Fruit fly (Drosophila melanogaster) whole organism, embryonic: ENCODE results near the gene CG11892.

Experiments
- Atf3 ChIP-seq: fragments of 200-800 bp; sonication (Bioruptor generic); optimal IDR thresholded peaks from 3 replicates; lab custom pipeline; 2016; ENCODE audit warnings: missing biosample characterization, missing genetic modification characterization
- Bteb2 ChIP-seq: fragments of 200-800 bp; sonication (Bioruptor generic); optimal IDR thresholded peaks from 2 replicates; lab custom pipeline; 2016; ENCODE audit warnings: missing biosample characterization, missing genetic modification characterization
- CG10267 ChIP-seq: fragments of 200-800 bp; sonication (Bioruptor generic); optimal IDR thresholded peaks from 2 replicates; lab custom pipeline; 2018; ENCODE audit warnings: missing biosample characterization, mild to moderate bottlenecking, missing genetic modification characterization, moderate library complexity
- CG11504 ChIP-seq: fragments of 200-800 bp; sonication (Bioruptor generic); optimal IDR thresholded peaks from 3 replicates; lab custom pipeline; 2019; ENCODE audit warnings: missing biosample characterization, mild to moderate bottlenecking, missing genetic modification characterization, moderate library complexity
- CG11696 ChIP-seq: fragments of 200-800 bp; sonication (Bioruptor generic); IDR thresholded peaks from 2 replicates; pipeline ENCODE4 v1.3.6; 2022; ENCODE audit warnings: missing biosample characterization, missing genetic modification characterization
- CG12236 ChIP-seq: fragments of 200-800 bp; sonication (Bioruptor generic); optimal IDR thresholded peaks from 2 replicates; lab custom pipeline; 2016; ENCODE audit warnings: missing biosample characterization, missing genetic modification characterization
- CG14667 ChIP-seq: fragments of 200-800 bp; sonication (Bioruptor generic); IDR thresholded peaks from 2 replicates; pipeline ENCODE4 v1.3.6; 2022; ENCODE audit warnings: missing biosample characterization, missing genetic modification characterization
- CG1529 ChIP-seq: fragments of 200-800 bp; sonication (Bioruptor generic); optimal IDR thresholded peaks from 3 replicates; lab custom pipeline; 2018; ENCODE audit warnings: missing biosample characterization, missing genetic modification characterization
- CG17385 ChIP-seq: fragments of 200-800 bp; sonication (Bioruptor generic); optimal IDR thresholded peaks from 3 replicates; lab custom pipeline; 2018; ENCODE audit warnings: missing biosample characterization, mild to moderate bottlenecking, missing genetic modification characterization
- CG6254 ChIP-seq: fragments of 200-800 bp; sonication (Bioruptor generic); optimal IDR thresholded peaks from 3 replicates; lab custom pipeline; 2017; ENCODE audit warnings: mild to moderate bottlenecking, missing biosample characterization, missing genetic modification reagents, missing genetic modification characterization
- CG6654 ChIP-seq: fragments of 200-800 bp; sonication (Bioruptor generic); optimal IDR thresholded peaks from 2 replicates; lab custom pipeline; 2017; ENCODE audit warnings: missing biosample characterization, mild to moderate bottlenecking, missing genetic modification characterization
- CG6854 ChIP-seq: fragments of 200-800 bp; sonication (Bioruptor generic); optimal IDR thresholded peaks from 3 replicates; lab custom pipeline; 2017; ENCODE audit warnings: missing biosample characterization, mild to moderate bottlenecking, missing genetic modification characterization
- CG7786 ChIP-seq: fragments of 200-800 bp; sonication (Bioruptor generic); optimal IDR thresholded peaks from 2 replicates; lab custom pipeline; 2016; ENCODE audit warnings: missing biosample characterization, missing genetic modification characterization
- CG7987 ChIP-seq: fragments of 200-800 bp; sonication (Bioruptor generic); optimal IDR thresholded peaks from 2 replicates; lab custom pipeline; 2018; ENCODE audit warnings: missing biosample characterization, mild to moderate bottlenecking, missing genetic modification characterization, moderate library complexity
- CG8089 ChIP-seq: fragments of 200-800 bp; sonication (Bioruptor generic); optimal IDR thresholded peaks from 3 replicates; lab custom pipeline; 2016; ENCODE audit warnings: missing biosample characterization, missing genetic modification characterization
- CG9437 ChIP-seq: fragments of 200-800 bp; sonication (Bioruptor generic); optimal IDR thresholded peaks from 2 replicates; lab custom pipeline; 2018; ENCODE audit warnings: missing biosample characterization, mild to moderate bottlenecking, missing genetic modification characterization
- CG9609 ChIP-seq: fragments of 200-800 bp; sonication (Bioruptor generic); optimal IDR thresholded peaks from 3 replicates; lab custom pipeline; 2016; ENCODE audit warnings: missing biosample characterization, missing genetic modification characterization
- D19B ChIP-seq: fragments of 200-800 bp; sonication (Bioruptor generic); optimal IDR thresholded peaks from 2 replicates; lab custom pipeline; 2017; ENCODE audit warnings: missing biosample characterization, mild to moderate bottlenecking, missing genetic modification characterization
- ERR ChIP-seq: fragments of 200-800 bp; sonication (Bioruptor generic); optimal IDR thresholded peaks from 2 replicates; lab custom pipeline; 2016; ENCODE audit warnings: missing biosample characterization, missing genetic modification characterization
- Fer3 ChIP-seq: fragments of 200-800 bp; sonication (Bioruptor generic); optimal IDR thresholded peaks from 2 replicates; lab custom pipeline; 2018; ENCODE audit warnings: missing biosample characterization, mild to moderate bottlenecking, missing genetic modification characterization, moderate library complexity
- HmgD ChIP-seq: fragments of 200-800 bp; sonication (Bioruptor generic); optimal IDR thresholded peaks from 3 replicates; lab custom pipeline; 2016; ENCODE audit warnings: missing biosample characterization, missing genetic modification characterization
- Hmr ChIP-seq: fragments of 200-800 bp; sonication (Bioruptor generic); optimal IDR thresholded peaks from 3 replicates; lab custom pipeline; 2017; ENCODE audit warnings: mild to moderate bottlenecking, missing biosample characterization, missing genetic modification reagents, missing genetic modification characterization
- Hmx ChIP-seq: fragments of 200-800 bp; sonication (Bioruptor generic); optimal IDR thresholded peaks from 2 replicates; lab custom pipeline; 2016; ENCODE audit warnings: missing biosample characterization, missing genetic modification characterization
- Meics ChIP-seq: fragments of 200-800 bp; sonication (Bioruptor generic); optimal IDR thresholded peaks from 2 replicates; lab custom pipeline; 2017; ENCODE audit warnings: missing biosample characterization, mild to moderate bottlenecking, missing genetic modification characterization
- NC2β ChIP-seq: fragments of 200-800 bp; sonication (Bioruptor generic); optimal IDR thresholded peaks from 2 replicates; lab custom pipeline; 2016; ENCODE audit warnings: missing biosample characterization, missing genetic modification characterization
- NFAT ChIP-seq: fragments of 200-800 bp; sonication (Bioruptor generic); IDR thresholded peaks from 2 replicates; pipeline ENCODE4 v1.3.6; 2022; ENCODE audit warnings: missing biosample characterization, missing genetic modification characterization
- Neu2 ChIP-seq: fragments of 200-800 bp; sonication (Bioruptor generic); optimal IDR thresholded peaks from 3 replicates; lab custom pipeline; 2016; ENCODE audit warnings: missing biosample characterization, missing genetic modification characterization, borderline replicate concordance
- Nf-YA ChIP-seq: fragments of 200-800 bp; sonication (Bioruptor generic); IDR thresholded peaks from 2 replicates; pipeline ENCODE4 v1.3.6; 2022; ENCODE audit warnings: missing biosample characterization, missing genetic modification characterization
- Rfx ChIP-seq: fragments of 200-800 bp; sonication (Bioruptor generic); IDR thresholded peaks from 2 replicates; pipeline ENCODE4 v1.3.6; 2022; ENCODE audit warnings: missing biosample characterization, missing genetic modification characterization
- Side ChIP-seq: fragments of 200-800 bp; sonication (Bioruptor generic); optimal IDR thresholded peaks from 2 replicates; lab custom pipeline; 2016; ENCODE audit warnings: missing biosample characterization, missing genetic modification characterization
- Sry-β ChIP-seq: fragments of 200-800 bp; sonication (Bioruptor generic); optimal IDR thresholded peaks from 2 replicates; lab custom pipeline; 2018; ENCODE audit warnings: missing biosample characterization, mild to moderate bottlenecking, missing genetic modification characterization, moderate library complexity
- ara ChIP-seq: fragments of 200-800 bp; sonication (Bioruptor generic); IDR thresholded peaks from 2 replicates; pipeline ENCODE4 v1.3.6; 2022; ENCODE audit warnings: missing biosample characterization, missing genetic modification characterization
- cato ChIP-seq: fragments of 200-800 bp; sonication (Bioruptor generic); optimal IDR thresholded peaks from 2 replicates; lab custom pipeline; 2016; ENCODE audit warnings: missing biosample characterization, missing genetic modification characterization, borderline replicate concordance
- chinmo ChIP-seq: fragments of 200-800 bp; sonication (Bioruptor generic); IDR thresholded peaks from 4 replicates; pipeline ENCODE4 v1.3.6; 2022; ENCODE audit warnings: missing biosample characterization, missing genetic modification characterization; ENCODE audit not compliant: partially characterized antibody
- chm ChIP-seq: fragments of 200-800 bp; sonication (Bioruptor generic); IDR thresholded peaks from 2 replicates; pipeline ENCODE4 v1.3.6; 2022; ENCODE audit warnings: missing biosample characterization, missing genetic modification characterization
- eyg ChIP-seq: fragments of 200-800 bp; sonication (Bioruptor generic); optimal IDR thresholded peaks from 3 replicates; lab custom pipeline; 2016; ENCODE audit warnings: missing biosample characterization, missing genetic modification characterization
- fd64A ChIP-seq: fragments of 200-800 bp; sonication (Bioruptor generic); optimal IDR thresholded peaks from 3 replicates; lab custom pipeline; 2018; ENCODE audit warnings: missing biosample characterization, mild to moderate bottlenecking, missing genetic modification characterization
- grau ChIP-seq: fragments of 200-800 bp; optimal IDR thresholded peaks from 3 replicates; lab custom pipeline; 2019; ENCODE audit warnings: missing biosample characterization, mild to moderate bottlenecking, missing genetic modification characterization, moderate library complexity
- kah ChIP-seq: fragments of 200-800 bp; sonication (Bioruptor generic); optimal IDR thresholded peaks from 2 replicates; lab custom pipeline; 2018; ENCODE audit warnings: missing biosample characterization, mild to moderate bottlenecking, missing genetic modification characterization
- kay ChIP-seq: fragments of 200-800 bp; sonication (Bioruptor generic); optimal IDR thresholded peaks from 2 replicates; lab custom pipeline; 2016; ENCODE audit warnings: missing biosample characterization, missing genetic modification characterization
- ken ChIP-seq: fragments of 200-800 bp; sonication (Bioruptor generic); IDR thresholded peaks from 3 replicates; pipeline ENCODE4 v1.3.6; 2022; ENCODE audit warnings: missing biosample characterization, missing genetic modification characterization
- kni ChIP-seq: fragments of 200-800 bp; sonication (Bioruptor generic); optimal IDR thresholded peaks from 3 replicates; lab custom pipeline; 2017; ENCODE audit warnings: mild to moderate bottlenecking, missing biosample characterization, missing genetic modification reagents, missing genetic modification characterization
- lmd ChIP-seq: fragments of 200-800 bp; sonication (Bioruptor generic); IDR thresholded peaks from 2 replicates; pipeline ENCODE4 v1.3.6; 2022; ENCODE audit warnings: missing biosample characterization, missing genetic modification characterization
- luna ChIP-seq: fragments of 200-800 bp; sonication (Bioruptor generic); optimal IDR thresholded peaks from 2 replicates; lab custom pipeline; 2016; ENCODE audit warnings: missing biosample characterization, missing genetic modification characterization
- mam ChIP-seq: fragments of 200-800 bp; sonication (Bioruptor generic); optimal IDR thresholded peaks from 3 replicates; lab custom pipeline; 2016; ENCODE audit warnings: missing biosample characterization, missing genetic modification characterization
- pfk ChIP-seq: fragments of 200-800 bp; sonication (Bioruptor generic); optimal IDR thresholded peaks from 2 replicates; lab custom pipeline; 2018; ENCODE audit warnings: missing biosample characterization, mild to moderate bottlenecking, missing genetic modification characterization, moderate library complexity
- ranshi ChIP-seq: fragments of 200-800 bp; sonication (Bioruptor generic); IDR thresholded peaks from 2 replicates; pipeline ENCODE4 v1.3.6; 2022; ENCODE audit warnings: missing biosample characterization, missing genetic modification characterization
- salm ChIP-seq: fragments of 200-800 bp; sonication (Bioruptor generic); optimal IDR thresholded peaks from 2 replicates; lab custom pipeline; 2018; ENCODE audit warnings: missing biosample characterization, mild to moderate bottlenecking, missing genetic modification characterization
- sim ChIP-seq: fragments of 200-800 bp; sonication (Bioruptor generic); IDR thresholded peaks from 2 replicates; pipeline ENCODE4 v1.3.6; 2022; ENCODE audit warnings: missing biosample characterization, missing genetic modification characterization
- slou ChIP-seq: fragments of 200-800 bp; sonication (Bioruptor generic); optimal IDR thresholded peaks from 3 replicates; lab custom pipeline; 2016; ENCODE audit warnings: missing biosample characterization, missing genetic modification characterization
- zf30C ChIP-seq: fragments of 200-800 bp; sonication (Bioruptor generic); optimal IDR thresholded peaks from 3 replicates; lab custom pipeline; 2018; ENCODE audit warnings: missing biosample characterization, mild to moderate bottlenecking, missing genetic modification characterization

CG11892 gene

dm6 chr3R:25262322-25262761, 19.0 kb upstream of the CG11892 start, which contains the start of the genes Kdsr and CG11858 (continued):
- peak; percentile 50; the same call in 1 of the 2 replicates for TF ChIP-seq CG14667 (GFP tag; lab: Robert Waterston, UW)
- peak; percentile 48 for TF ChIP-seq CG7987 (GFP tag; lab: Kevin White, UChicago)
- TF ChIP-seq Sry-β, result peak; percentile 99
- no peak for TF ChIP-seq CG11504 (tag; lab: Kevin White, UChicago)
- TF ChIP-seq CG1529 (GFP tag; lab: Kevin White, UChicago), result no peak
- TF ChIP-seq fd64A, result no peak
- peak; percentile 39; the same call in 1 of the 2 replicates for TF ChIP-seq NFAT (GFP tag; lab: Robert Waterston, UW)
- TF ChIP-seq lmd (GFP tag; lab: Robert Waterston, UW), result peak; percentile 64
- TF ChIP-seq CG8089 (GFP tag; lab: Kevin White, UChicago), result no peak
- peak; percentile 61 for TF ChIP-seq Meics (GFP tag; lab: Kevin White, UChicago)
- TF ChIP-seq cato (GFP tag; lab: Kevin White, UChicago), result no peak
- TF ChIP-seq CG6854 (GFP tag; lab: Kevin White, UChicago), result no peak
- peak; percentile 46 for TF ChIP-seq NC2β (GFP tag; lab: Kevin White, UChicago)
- TF ChIP-seq Bteb2 (GFP tag; lab: Kevin White, UChicago), result peak; percentile 68
- TF ChIP-seq ranshi (GFP tag; lab: Robert Waterston, UW), result peak; percentile 54; the same call in 1 of the 2 replicates
- no peak for TF ChIP-seq Nf-YA (GFP tag; lab: Robert Waterston, UW)
- peak; percentile 67 for TF ChIP-seq Hmr (GFP tag; lab: Kevin White, UChicago)
- peak; percentile 48 for TF ChIP-seq mam (GFP tag; lab: Kevin White, UChicago)
- no peak for TF ChIP-seq pfk (GFP tag; lab: Kevin White, UChicago)
- TF ChIP-seq CG6254 (GFP tag; lab: Kevin White, UChicago), result no peak
- TF ChIP-seq Atf3 (GFP tag; lab: Kevin White, UChicago), result peak; percentile 53
- TF ChIP-seq Fer3 (tag; lab: Kevin White, UChicago), result peak; percentile 61
- TF ChIP-seq ERR, result no peak
- TF ChIP-seq Rfx (GFP tag; lab: Robert Waterston, UW), result peak; percentile 85
- TF ChIP-seq CG17385, result peak; percentile 29
- TF ChIP-seq CG11696 (GFP tag; lab: Robert Waterston, UW), result no peak
- no peak for TF ChIP-seq CG6654 (GFP tag; lab: Kevin White, UChicago)
- no peak for TF ChIP-seq zf30C (GFP tag; lab: Kevin White, UChicago)
- TF ChIP-seq ara (GFP tag; lab: Robert Waterston, UW), result peak; percentile 57; the same call in 1 of the 2 replicates
- TF ChIP-seq sim, result 0 out of 2 replicates have a peak, but pooled peaks have one; percentile 17
- peak; percentile 3 for TF ChIP-seq Side (GFP tag; lab: Kevin White, UChicago)
- no peak for TF ChIP-seq D19B (GFP tag; lab: Kevin White, UChicago)
- peak; percentile 73 for TF ChIP-seq grau (tag; lab: Kevin White, UChicago)
- TF ChIP-seq CG9609 (GFP tag; lab: Kevin White, UChicago), result peak; percentile 26
- TF ChIP-seq eyg, result no peak
- peak; percentile 70; the same call in 2 of the 3 replicates for TF ChIP-seq ken (GFP tag; lab: Robert Waterston, UW)
- TF ChIP-seq CG12236 (GFP tag; lab: Kevin White, UChicago), result no peak
- no peak for TF ChIP-seq slou (GFP tag; lab: Kevin White, UChicago)
- TF ChIP-seq salm (tag; lab: Kevin White, UChicago), result no peak
- peak; percentile 11 for TF ChIP-seq CG9437 (GFP tag; lab: Kevin White, UChicago)
- TF ChIP-seq Hmx (GFP tag; lab: Kevin White, UChicago), result no peak
- TF ChIP-seq chinmo (GFP tag; lab: Robert Waterston, UW), result peak; percentile 95
- TF ChIP-seq Neu2, result no peak
- no peak for TF ChIP-seq HmgD (GFP tag; lab: Kevin White, UChicago)
- TF ChIP-seq kay (GFP tag; lab: Kevin White, UChicago), result peak; percentile 35
- TF ChIP-seq CG10267 (tag; lab: Kevin White, UChicago), result peak; percentile 63
- TF ChIP-seq chm (GFP tag; lab: Robert Waterston, UW), result 0 out of 2 replicates have a peak, but pooled peaks have one; percentile 5
- TF ChIP-seq luna, result peak; percentile 40
- TF ChIP-seq kah, result peak; percentile 1
- peak; percentile 52 for TF ChIP-seq CG7786 (GFP tag; lab: Kevin White, UChicago)
- peak; percentile 6 for TF ChIP-seq kni (GFP tag; lab: Kevin White, UChicago)
